Fruit fly (Drosophila melanogaster) whole organism, adult: ENCODE data around the gene CG6325.

Source experiments
- CG11617 ChIP-seq: fragments of 200-800 bp; sonication (Bioruptor generic); optimal IDR thresholded peaks from 2 replicates; lab custom pipeline; 2017; ENCODE audit warnings: mild to moderate bottlenecking, missing biosample characterization, missing genetic modification reagents, missing genetic modification characterization
- CG12768 ChIP-seq: fragments of 200-800 bp; sonication (Bioruptor generic); optimal IDR thresholded peaks from 2 replicates; lab custom pipeline; 2017; ENCODE audit warnings: missing biosample characterization, missing genetic modification characterization, mild to moderate bottlenecking, moderate library complexity, missing genetic modification reagents
- CG14711 ChIP-seq: fragments of 200-800 bp; sonication (Bioruptor generic); optimal IDR thresholded peaks from 2 replicates; lab custom pipeline; 2018; ENCODE audit warnings: missing biosample characterization, mild to moderate bottlenecking, missing genetic modification characterization, moderate library complexity
- CG1620 ChIP-seq: fragments of 200-800 bp; sonication (Bioruptor generic); optimal IDR thresholded peaks from 2 replicates; lab custom pipeline; 2016; ENCODE audit warnings: missing biosample characterization, missing genetic modification characterization
- CG33017 ChIP-seq: fragments of 200-800 bp; sonication (Bioruptor generic); optimal IDR thresholded peaks from 2 replicates; lab custom pipeline; 2018; ENCODE audit warnings: missing biosample characterization, mild to moderate bottlenecking, missing genetic modification characterization, moderate library complexity
- CG5204 ChIP-seq: fragments of 200-800 bp; sonication (Bioruptor generic); optimal IDR thresholded peaks from 2 replicates; lab custom pipeline; 2016; ENCODE audit warnings: missing biosample characterization, missing genetic modification characterization
- CG7045 ChIP-seq: fragments of 200-800 bp; sonication (Bioruptor generic); optimal IDR thresholded peaks from 2 replicates; lab custom pipeline; 2017; ENCODE audit warnings: missing biosample characterization, mild to moderate bottlenecking, missing genetic modification characterization
- CG7101 ChIP-seq: fragments of 200-800 bp; sonication (Bioruptor generic); optimal IDR thresholded peaks from 2 replicates; lab custom pipeline; 2018; ENCODE audit warnings: missing biosample characterization, mild to moderate bottlenecking, missing genetic modification characterization, moderate library complexity
- Clk ChIP-seq: fragments of 200-800 bp; sonication (Bioruptor generic); optimal IDR thresholded peaks from 2 replicates; lab custom pipeline; 2017; ENCODE audit warnings: missing biosample characterization, missing genetic modification characterization
- Crg-1 ChIP-seq: fragments of 200-800 bp; sonication (Bioruptor generic); optimal IDR thresholded peaks from 2 replicates; lab custom pipeline; 2016; ENCODE audit warnings: missing biosample characterization, missing genetic modification characterization
- Hr96 ChIP-seq: fragments of 200-800 bp; sonication (Bioruptor generic); optimal IDR thresholded peaks from 2 replicates; lab custom pipeline; 2016; ENCODE audit warnings: missing biosample characterization, missing genetic modification characterization
- Mnt ChIP-seq: fragments of 200-800 bp; sonication (Bioruptor generic); optimal IDR thresholded peaks from 2 replicates; lab custom pipeline; 2016; ENCODE audit warnings: missing biosample characterization, mild to moderate bottlenecking, missing genetic modification characterization
- bab1 ChIP-seq: fragments of 200-800 bp; sonication (Bioruptor generic); optimal IDR thresholded peaks from 3 replicates; lab custom pipeline; 2019; ENCODE audit warnings: missing biosample characterization, mild to moderate bottlenecking, missing genetic modification characterization, moderate library complexity
- cic ChIP-seq: fragments of 200-800 bp; sonication (Bioruptor generic); optimal IDR thresholded peaks from 2 replicates; lab custom pipeline; 2017; ENCODE audit warnings: missing biosample characterization, mild to moderate bottlenecking, missing genetic modification characterization, moderate library complexity
- cnc ChIP-seq, 2 experiments: fragments of >200 bp; optimal IDR thresholded peaks; 2 replicates each; lab custom pipeline; 2017
- kay ChIP-seq: fragments of 200-800 bp; sonication (Bioruptor generic); peaks from one replicate; lab custom pipeline; 2016; ENCODE audit warnings: missing biosample characterization, missing genetic modification characterization, borderline replicate concordance
- ovo ChIP-seq: fragments of 200-800 bp; sonication (Bioruptor generic); optimal IDR thresholded peaks from 2 replicates; lab custom pipeline; 2016; ENCODE audit warnings: missing biosample characterization, missing genetic modification characterization
- pad ChIP-seq: fragments of 200-800 bp; sonication (Bioruptor generic); optimal IDR thresholded peaks from 3 replicates; lab custom pipeline; 2017; ENCODE audit warnings: missing biosample characterization, missing genetic modification characterization, mild to moderate bottlenecking, moderate library complexity, missing genetic modification reagents
- tj ChIP-seq: fragments of 200-800 bp; sonication (Bioruptor generic); optimal IDR thresholded peaks from 3 replicates; lab custom pipeline; 2017; ENCODE audit warnings: missing biosample characterization, mild to moderate bottlenecking, missing genetic modification characterization, moderate library complexity
- toe ChIP-seq: fragments of 200-800 bp; sonication (Bioruptor generic); optimal IDR thresholded peaks from 2 replicates; lab custom pipeline; 2016; ENCODE audit warnings: missing biosample characterization, missing genetic modification characterization

The CG6325 gene

DNA sequence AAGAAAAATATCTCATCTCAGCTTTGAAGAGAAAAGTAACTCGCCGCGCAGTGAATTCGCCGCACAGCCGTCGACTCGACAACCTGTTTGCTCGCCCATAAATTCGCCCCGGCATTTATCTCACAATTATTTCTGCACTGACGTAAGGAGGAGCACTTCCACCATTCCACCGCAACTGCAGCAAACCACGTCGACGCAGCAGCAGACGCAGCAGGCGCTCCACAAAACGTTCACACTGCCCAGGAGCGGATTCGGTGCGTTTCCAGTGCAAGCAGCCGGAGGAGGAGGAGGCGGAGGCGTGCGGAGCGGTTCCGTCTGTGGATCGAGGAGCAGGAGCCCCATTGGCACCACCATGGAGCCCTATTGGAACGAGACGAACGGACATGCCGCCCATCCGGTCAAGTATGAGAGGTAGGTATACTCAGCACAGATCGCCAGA is 18.0 kb downstream of the CG6325 start:
- TF ChIP-seq toe (GFP tag; lab: Kevin White, UChicago): no peak
- TF ChIP-seq kay: no peak
- no peak for TF ChIP-seq ovo (GFP tag; lab: Kevin White, UChicago)
- no peak for TF ChIP-seq Mnt (GFP tag; lab: Kevin White, UChicago)
- TF ChIP-seq cnc (optimal IDR thresholded peaks at IDR 0.05; lab: Kevin White, UChicago): no peak
- no peak for TF ChIP-seq CG7101 (tag; lab: Kevin White, UChicago)
- TF ChIP-seq CG33017 (tag; lab: Kevin White, UChicago): no peak
- TF ChIP-seq bab1 (GFP tag; lab: Kevin White, UChicago): no peak
- no peak for TF ChIP-seq Hr96 (GFP tag; lab: Kevin White, UChicago)
- no peak for TF ChIP-seq CG14711
- no peak for TF ChIP-seq CG5204 (GFP tag; lab: Kevin White, UChicago)
- TF ChIP-seq CG7045 (GFP tag; lab: Kevin White, UChicago): no peak
- TF ChIP-seq CG1620 (GFP tag; lab: Kevin White, UChicago): no peak
- no peak for TF ChIP-seq Clk (GFP tag; lab: Kevin White, UChicago)
- no peak for TF ChIP-seq cic (GFP tag; lab: Kevin White, UChicago)
- TF ChIP-seq pad (GFP tag; lab: Kevin White, UChicago): no peak
- no peak for TF ChIP-seq tj (GFP tag; lab: Kevin White, UChicago)
- no peak for TF ChIP-seq CG12768
- no peak for TF ChIP-seq Crg-1 (GFP tag; lab: Kevin White, UChicago)
- TF ChIP-seq CG11617 (GFP tag; lab: Kevin White, UChicago): no peak

- TF ChIP-seq CG11617 (GFP tag; lab: Kevin White, UChicago): no peak
- TF ChIP-seq CG7101 (tag; lab: Kevin White, UChicago): peak; percentile 48
- TF ChIP-seq kay: peak; percentile 88
- no peak for TF ChIP-seq Hr96 (GFP tag; lab: Kevin White, UChicago)
- peak; percentile 41 for TF ChIP-seq CG33017 (tag; lab: Kevin White, UChicago)
- TF ChIP-seq CG14711: peak; percentile 34
- TF ChIP-seq CG7045 (GFP tag; lab: Kevin White, UChicago): peak; percentile 13
- TF ChIP-seq cnc (optimal IDR thresholded peaks at IDR 0.05; lab: Kevin White, UChicago): peak; percentile 84 to 95
- no peak for TF ChIP-seq Clk (GFP tag; lab: Kevin White, UChicago)
- TF ChIP-seq tj (GFP tag; lab: Kevin White, UChicago): peak; percentile 48
- TF ChIP-seq pad (GFP tag; lab: Kevin White, UChicago): peak; percentile 20
- TF ChIP-seq cic (GFP tag; lab: Kevin White, UChicago): peak; percentile 84
- no peak for TF ChIP-seq CG1620 (GFP tag; lab: Kevin White, UChicago)
- TF ChIP-seq Crg-1 (GFP tag; lab: Kevin White, UChicago): peak; percentile 26
- peak; percentile 62 for TF ChIP-seq Mnt (GFP tag; lab: Kevin White, UChicago)
- TF ChIP-seq toe (GFP tag; lab: Kevin White, UChicago): no peak
- peak; percentile 12 for TF ChIP-seq bab1 (GFP tag; lab: Kevin White, UChicago)
- peak; percentile 58 for TF ChIP-seq CG12768
Measured at dm6 chr3R:10388128-10389026, 18.7 kb downstream of the CG6325 start, which contains the start of gene cwo. Gene cwo (plus strand): TSS chr3R:10388258.

DNA sequence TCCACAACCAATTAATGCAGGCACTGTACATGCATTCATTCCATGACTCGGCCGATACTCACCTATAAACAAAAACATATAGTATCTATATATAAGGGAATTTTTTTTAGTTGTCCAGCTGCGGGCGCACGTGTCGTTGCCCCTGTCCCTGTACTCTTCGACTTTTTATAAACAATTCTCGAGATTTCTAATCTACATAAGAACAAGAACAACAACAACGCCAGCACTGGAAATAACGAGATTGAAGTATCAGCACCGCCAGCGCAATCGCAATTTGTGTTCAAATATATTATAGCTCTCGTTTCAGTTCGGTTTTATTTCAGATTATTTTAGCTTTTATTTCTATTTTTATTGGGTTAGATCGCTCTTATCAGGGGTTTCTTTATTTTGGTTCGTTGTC is 26.1 kb downstream of the CG6325 start:
- peak; percentile 16 for TF ChIP-seq Mnt (GFP tag; lab: Kevin White, UChicago)

dm6 chr3R:10380025-10380424 is 27.1 kb downstream of the CG6325 start:
- TF ChIP-seq tj (GFP tag; lab: Kevin White, UChicago): peak; percentile 33
- peak; percentile 1 for TF ChIP-seq pad (GFP tag; lab: Kevin White, UChicago)
- TF ChIP-seq CG14711: peak; percentile 28
- no peak for TF ChIP-seq Clk (GFP tag; lab: Kevin White, UChicago)
- TF ChIP-seq CG33017 (tag; lab: Kevin White, UChicago): peak; percentile 27
- peak; percentile 40 for TF ChIP-seq CG5204 (GFP tag; lab: Kevin White, UChicago)
- TF ChIP-seq cnc (optimal IDR thresholded peaks at IDR 0.05; lab: Kevin White, UChicago): no peak
- TF ChIP-seq Crg-1 (GFP tag; lab: Kevin White, UChicago): no peak
- peak; percentile 75 for TF ChIP-seq CG12768
- TF ChIP-seq CG7101 (tag; lab: Kevin White, UChicago): peak; percentile 57
- peak; percentile 48 for TF ChIP-seq Hr96 (GFP tag; lab: Kevin White, UChicago)
- peak; percentile 44 for TF ChIP-seq CG7045 (GFP tag; lab: Kevin White, UChicago)
- peak; percentile 1 for TF ChIP-seq kay
- peak; percentile 51 for TF ChIP-seq CG11617 (GFP tag; lab: Kevin White, UChicago)

- TF ChIP-seq Mnt (GFP tag; lab: Kevin White, UChicago) (no peak), toe (GFP tag; lab: Kevin White, UChicago) (no peak), CG14711 (no peak), pad (GFP tag; lab: Kevin White, UChicago) (no peak), CG1620 (GFP tag; lab: Kevin White, UChicago) (no peak), ovo (GFP tag; lab: Kevin White, UChicago) (no peak), cnc (optimal IDR thresholded peaks at IDR 0.05; lab: Kevin White, UChicago) (no peak), Clk (GFP tag; lab: Kevin White, UChicago) (no peak), CG33017 (tag; lab: Kevin White, UChicago) (no peak), Crg-1 (GFP tag; lab: Kevin White, UChicago) (no peak), CG11617 (GFP tag; lab: Kevin White, UChicago) (no peak), tj (GFP tag; lab: Kevin White, UChicago) (no peak), Hr96 (GFP tag; lab: Kevin White, UChicago) (no peak), kay (no peak), CG12768 (no peak), cic (GFP tag; lab: Kevin White, UChicago) (no peak), CG5204 (GFP tag; lab: Kevin White, UChicago) (no peak), bab1 (GFP tag; lab: Kevin White, UChicago) (no peak)
Measured at dm6 chr3R:10379409-10379808, 27.7 kb downstream of the CG6325 start.
